Worm (Caenorhabditis elegans): ENCODE results near the gene F18C5.5.

ce11 chrII:6526136-6526684 lies 40.3 kb downstream of the F18C5.5 start:
- TF ChIP-seq med-1 (GFP tag; optimal IDR thresholded peaks at IDR 0.05; ENCODE audit: insufficient read depth) (no peak), ztf-29 (GFP tag; IDR thresholded peaks at IDR 0.05) (no peak), ref-1 (GFP tag; conservative IDR thresholded peaks at IDR 0.05) (no peak), flt-1 (GFP tag; IDR thresholded peaks at IDR 0.05) (no peak), ztf-23 (GFP tag; IDR thresholded peaks at IDR 0.05) (no peak), cog-1 (tag; optimal IDR thresholded peaks at IDR 0.05) (no peak), tab-1 (GFP tag; IDR thresholded peaks at IDR 0.05) (no peak), T22C8.4 (GFP tag; IDR thresholded peaks at IDR 0.05) (no peak)

Measured in whole organism, midembryonic.